Fruit fly (Drosophila melanogaster) whole organism, embryonic: ENCODE measurements around the gene Blm.
A peak's percentile ranks its signal among the peaks of the same experiment; 100 is the strongest.

Source experiments
- CG11093 ChIP-seq: fragments of 200-800 bp; sonication (Bioruptor generic); IDR thresholded peaks from 3 replicates; pipeline ENCODE4 v1.3.6; 2022; ENCODE audit warnings: missing biosample characterization, missing genetic modification characterization
- CG11723 ChIP-seq: fragments of 200-800 bp; sonication (Bioruptor generic); optimal IDR thresholded peaks from 2 replicates; lab custom pipeline; 2017; ENCODE audit warnings: missing biosample characterization, mild to moderate bottlenecking, missing genetic modification characterization
- CG14441 ChIP-seq: fragments of 200-800 bp; sonication (Bioruptor generic); IDR thresholded peaks from 2 replicates; pipeline ENCODE4 v1.3.6; 2022; ENCODE audit warnings: missing biosample characterization, missing genetic modification characterization
- CG15479 ChIP-seq: fragments of 200-800 bp; sonication (Bioruptor generic); optimal IDR thresholded peaks from 3 replicates; lab custom pipeline; 2019; ENCODE audit warnings: missing biosample characterization, mild to moderate bottlenecking, missing genetic modification characterization, moderate library complexity
- CG15696 ChIP-seq: fragments of 200-800 bp; sonication (Bioruptor generic); optimal IDR thresholded peaks from 2 replicates; lab custom pipeline; 2019; ENCODE audit warnings: missing biosample characterization, mild to moderate bottlenecking, missing genetic modification characterization, moderate library complexity
- CG16813 ChIP-seq: fragments of 200-800 bp; sonication (Bioruptor generic); IDR thresholded peaks from 3 replicates; pipeline ENCODE4 v1.3.6; 2022; ENCODE audit warnings: missing biosample characterization, missing genetic modification characterization; ENCODE audit not compliant: partially characterized antibody
- CG17359 ChIP-seq: fragments of 200-800 bp; sonication (Bioruptor generic); optimal IDR thresholded peaks from 3 replicates; lab custom pipeline; 2018; ENCODE audit warnings: missing biosample characterization, mild to moderate bottlenecking, missing genetic modification characterization, moderate library complexity
- CG18619 ChIP-seq: fragments of 200-800 bp; sonication (Bioruptor generic); optimal IDR thresholded peaks from 3 replicates; lab custom pipeline; 2017; ENCODE audit warnings: missing biosample characterization, mild to moderate bottlenecking, missing genetic modification characterization
- CG2120 ChIP-seq: fragments of 200-800 bp; sonication (Bioruptor generic); optimal IDR thresholded peaks from 3 replicates; lab custom pipeline; 2016; ENCODE audit warnings: missing biosample characterization, missing genetic modification characterization
- CG2199 ChIP-seq: fragments of 200-800 bp; sonication (Bioruptor generic); IDR thresholded peaks from 3 replicates; pipeline ENCODE4 v1.3.6; 2022; ENCODE audit warnings: missing biosample characterization, missing genetic modification characterization
- CG2875 ChIP-seq: fragments of 200-800 bp; sonication (Bioruptor generic); optimal IDR thresholded peaks from 2 replicates; lab custom pipeline; 2017; ENCODE audit warnings: missing biosample characterization, mild to moderate bottlenecking, missing genetic modification characterization, missing genetic modification reagents
- CG32767 ChIP-seq: fragments of 200-800 bp; sonication (Bioruptor generic); IDR thresholded peaks from 2 replicates; pipeline ENCODE4 v1.3.6; 2022; ENCODE audit warnings: missing biosample characterization, missing genetic modification characterization
- CG34422 ChIP-seq: fragments of 200-800 bp; sonication (Bioruptor generic); IDR thresholded peaks from 3 replicates; pipeline ENCODE4 v1.3.6; 2022; ENCODE audit warnings: missing biosample characterization, missing genetic modification characterization
- D ChIP-seq, 2 experiments: fragments of 200-800 bp in 1 of 2; fragments of >200 bp in 1 of 2; sonication (Bioruptor generic) in 1 of 2; optimal IDR thresholded peaks; 2 replicates in 1 of 2; 3 replicates in 1 of 2; lab custom pipeline; 2017; ENCODE audit warnings: mild to moderate bottlenecking in 1 of 2, missing biosample characterization in 1 of 2, missing genetic modification characterization in 1 of 2, missing genetic modification reagents in 1 of 2
- Drgx ChIP-seq: fragments of 200-800 bp; sonication (Bioruptor generic); IDR thresholded peaks from 2 replicates; pipeline ENCODE4 v1.3.6; 2022; ENCODE audit warnings: missing biosample characterization, missing genetic modification characterization
- Elba2 ChIP-seq: fragments of 200-800 bp; sonication (Bioruptor generic); optimal IDR thresholded peaks from 3 replicates; lab custom pipeline; 2016; ENCODE audit warnings: missing biosample characterization, missing genetic modification characterization
- Ets65A ChIP-seq: fragments of 200-800 bp; sonication (Bioruptor generic); peaks from one replicate; lab custom pipeline; 2016; ENCODE audit warnings: missing biosample characterization, missing genetic modification characterization
- H15 ChIP-seq: fragments of 200-800 bp; sonication (Bioruptor generic); IDR thresholded peaks from 3 replicates; pipeline ENCODE4 v1.3.6; 2022; ENCODE audit warnings: missing biosample characterization, missing genetic modification characterization
- Hr78 ChIP-seq, 2 experiments: fragments of 200-800 bp in 1 of 2; fragments of >200 bp in 1 of 2; sonication (Bioruptor generic) in 1 of 2; optimal IDR thresholded peaks; 2 replicates each; lab custom pipeline; 2017 to 2019; ENCODE audit warnings: missing biosample characterization in 2 of 2, missing genetic modification characterization in 2 of 2, mild to moderate bottlenecking in 1 of 2, moderate library complexity in 1 of 2
- Hsf ChIP-seq: fragments of 200-800 bp; sonication (Bioruptor generic); optimal IDR thresholded peaks from 3 replicates; lab custom pipeline; 2016; ENCODE audit warnings: missing biosample characterization, missing genetic modification characterization
- Lpt ChIP-seq: fragments of >200 bp; optimal IDR thresholded peaks from 2 replicates; lab custom pipeline; 2018; ENCODE audit warnings: missing biosample characterization, missing genetic modification characterization
- Mad ChIP-seq: fragments of 200-800 bp; sonication (Bioruptor generic); optimal IDR thresholded peaks from 2 replicates; lab custom pipeline; 2016; ENCODE audit warnings: missing biosample characterization, missing genetic modification characterization
- NC2β ChIP-seq: fragments of 200-800 bp; sonication (Bioruptor generic); optimal IDR thresholded peaks from 2 replicates; lab custom pipeline; 2016; ENCODE audit warnings: missing biosample characterization, missing genetic modification characterization
- Stat92E ChIP-seq, 3 experiments: fragments of >200 bp in 2 of 3; fragments of 200-800 bp in 1 of 3; sonication (Bioruptor generic) in 1 of 3; optimal IDR thresholded peaks; 2 replicates each; lab custom pipeline; 2017 to 2019; ENCODE audit warnings: missing biosample characterization in 3 of 3, missing genetic modification characterization in 3 of 3, mild to moderate bottlenecking in 1 of 3, moderate library complexity in 1 of 3
- bigmax ChIP-seq: fragments of 200-800 bp; sonication (Bioruptor generic); optimal IDR thresholded peaks from 2 replicates; lab custom pipeline; 2018; ENCODE audit warnings: missing biosample characterization, mild to moderate bottlenecking, missing genetic modification characterization
- cad ChIP-seq: fragments of >200 bp; optimal IDR thresholded peaks from 2 replicates; lab custom pipeline; 2017; ENCODE audit warnings: missing biosample characterization, missing genetic modification characterization
- crc ChIP-seq: fragments of 200-800 bp; sonication (Bioruptor generic); optimal IDR thresholded peaks from 2 replicates; lab custom pipeline; 2016; ENCODE audit warnings: missing biosample characterization, missing genetic modification characterization
- fru ChIP-seq: fragments of >200 bp; optimal IDR thresholded peaks from 2 replicates; lab custom pipeline; 2017
- gem ChIP-seq: fragments of 200-800 bp; sonication (Bioruptor generic); optimal IDR thresholded peaks from 2 replicates; lab custom pipeline; 2019; ENCODE audit warnings: missing biosample characterization, mild to moderate bottlenecking, missing genetic modification characterization, moderate library complexity
- grau ChIP-seq: fragments of 200-800 bp; optimal IDR thresholded peaks from 3 replicates; lab custom pipeline; 2019; ENCODE audit warnings: missing biosample characterization, mild to moderate bottlenecking, missing genetic modification characterization, moderate library complexity
- grn ChIP-seq: fragments of 200-800 bp; sonication (Bioruptor generic); optimal IDR thresholded peaks from 3 replicates; lab custom pipeline; 2017; ENCODE audit warnings: missing biosample characterization, missing genetic modification characterization
- jigr1 ChIP-seq: fragments of 200-800 bp; sonication (Bioruptor generic); IDR thresholded peaks from 3 replicates; pipeline ENCODE4 v1.3.6; 2022; ENCODE audit warnings: missing biosample characterization, missing genetic modification characterization
- kay ChIP-seq: fragments of 200-800 bp; sonication (Bioruptor generic); optimal IDR thresholded peaks from 2 replicates; lab custom pipeline; 2016; ENCODE audit warnings: missing biosample characterization, missing genetic modification characterization
- kni ChIP-seq: fragments of 200-800 bp; sonication (Bioruptor generic); optimal IDR thresholded peaks from 3 replicates; lab custom pipeline; 2017; ENCODE audit warnings: mild to moderate bottlenecking, missing biosample characterization, missing genetic modification reagents, missing genetic modification characterization
- oc ChIP-seq: fragments of 200-800 bp; sonication (Bioruptor generic); optimal IDR thresholded peaks from 2 replicates; lab custom pipeline; 2018; ENCODE audit warnings: missing biosample characterization, mild to moderate bottlenecking, missing genetic modification characterization, moderate library complexity
- pfk ChIP-seq: fragments of 200-800 bp; sonication (Bioruptor generic); optimal IDR thresholded peaks from 2 replicates; lab custom pipeline; 2018; ENCODE audit warnings: missing biosample characterization, mild to moderate bottlenecking, missing genetic modification characterization, moderate library complexity
- phol ChIP-seq: fragments of 200-800 bp; sonication (Bioruptor generic); optimal IDR thresholded peaks from 3 replicates; lab custom pipeline; 2018; ENCODE audit warnings: missing biosample characterization, mild to moderate bottlenecking, missing genetic modification characterization, moderate library complexity
- pros ChIP-seq: fragments of 200-800 bp; sonication (Bioruptor generic); optimal IDR thresholded peaks from 3 replicates; lab custom pipeline; 2019; ENCODE audit warnings: missing biosample characterization, mild to moderate bottlenecking, missing genetic modification characterization, moderate library complexity
- sens-2 ChIP-seq: fragments of 200-800 bp; sonication (Bioruptor generic); IDR thresholded peaks from 2 replicates; pipeline ENCODE4 v1.3.6; 2022; ENCODE audit warnings: missing biosample characterization, missing genetic modification characterization
- so ChIP-seq: fragments of 200-800 bp; sonication (Bioruptor generic); IDR thresholded peaks from 3 replicates; pipeline ENCODE4 v1.3.6; 2022; ENCODE audit warnings: missing biosample characterization, missing genetic modification characterization
- tll ChIP-seq, 2 experiments: fragments of 200-800 bp in 1 of 2; fragments of >200 bp in 1 of 2; sonication (Bioruptor generic) in 1 of 2; optimal IDR thresholded peaks; 2 replicates each; lab custom pipeline; 2017 to 2019; ENCODE audit warnings: missing biosample characterization in 2 of 2, missing genetic modification characterization in 2 of 2, mild to moderate bottlenecking in 1 of 2, moderate library complexity in 1 of 2
- twi ChIP-seq: fragments of 200-800 bp; optimal IDR thresholded peaks from 2 replicates; lab custom pipeline; 2019; ENCODE audit warnings: missing biosample characterization, mild to moderate bottlenecking, missing genetic modification characterization, moderate library complexity
- tx ChIP-seq: fragments of 200-800 bp; sonication (Bioruptor generic); optimal IDR thresholded peaks from 2 replicates; lab custom pipeline; 2016; ENCODE audit warnings: missing biosample characterization, missing genetic modification characterization
- unc-4 ChIP-seq: fragments of 200-800 bp; sonication (Bioruptor generic); IDR thresholded peaks from 2 replicates; pipeline ENCODE4 v1.3.6; 2022; ENCODE audit warnings: missing biosample characterization, missing genetic modification characterization; ENCODE audit not compliant: partially characterized antibody
- zen ChIP-seq: fragments of 200-800 bp; sonication (Bioruptor generic); optimal IDR thresholded peaks from 3 replicates; lab custom pipeline; 2018; ENCODE audit warnings: missing biosample characterization, mild to moderate bottlenecking, missing genetic modification characterization, moderate library complexity

The Blm gene

dm6 chr3R:11775207-11775606, 33.6 kb upstream of the Blm start:
- no peak for TF ChIP-seq CG2120
- TF ChIP-seq CG14441 (GFP tag; lab: Robert Waterston, UW): no peak
- TF ChIP-seq zen: peak; percentile 53
- TF ChIP-seq CG16813 (GFP tag; lab: Robert Waterston, UW): no peak
- peak; percentile 76 for TF ChIP-seq grn (GFP tag; lab: Kevin White, UChicago)
- no peak for TF ChIP-seq CG11723 (GFP tag; lab: Kevin White, UChicago)
- no peak for TF ChIP-seq tx (GFP tag; lab: Kevin White, UChicago)
- no peak for TF ChIP-seq H15 (GFP tag; lab: Robert Waterston, UW)
- TF ChIP-seq kay (GFP tag; lab: Kevin White, UChicago): no peak
- TF ChIP-seq oc: peak; percentile 5
- TF ChIP-seq CG32767 (GFP tag; lab: Robert Waterston, UW): no peak
- TF ChIP-seq phol (tag; lab: Kevin White, UChicago): no peak
- peak; percentile 45 for TF ChIP-seq Ets65A (GFP tag; lab: Kevin White, UChicago)
- no peak for TF ChIP-seq sens-2 (GFP tag; lab: Robert Waterston, UW)
- no peak for TF ChIP-seq CG18619 (GFP tag; lab: Kevin White, UChicago)
- TF ChIP-seq fru (lab: Kevin White, UChicago): no peak
- no peak for TF ChIP-seq so (GFP tag; lab: Robert Waterston, UW)
- peak; percentile 43 for TF ChIP-seq cad (GFP tag; lab: Kevin White, UChicago)
- no peak for TF ChIP-seq CG2875
- peak in 1 of 2 experiments; percentile 86 for TF ChIP-seq tll (GFP tag; optimal IDR thresholded peaks at IDR 0.05; lab: Kevin White, UChicago)
- peak; percentile 4 for TF ChIP-seq CG15696 (tag; lab: Kevin White, UChicago)
- TF ChIP-seq CG2199 (GFP tag; lab: Robert Waterston, UW): 0 out of 3 replicates have a peak, but pooled peaks have one; percentile 79
- TF ChIP-seq CG17359: no peak
- TF ChIP-seq Hr78 (GFP tag; optimal IDR thresholded peaks at IDR 0.05; lab: Kevin White, UChicago): peak in 1 of 2 experiments; percentile 28
- TF ChIP-seq pfk: no peak
- TF ChIP-seq Mad: no peak
- TF ChIP-seq Stat92E (GFP tag; optimal IDR thresholded peaks at IDR 0.05; lab: Kevin White, UChicago): peak in 1 of 3 experiments; percentile 62
- TF ChIP-seq CG15479 (GFP tag; lab: Kevin White, UChicago): peak; percentile 91
- no peak for TF ChIP-seq Hsf
- TF ChIP-seq Drgx (GFP tag; lab: Robert Waterston, UW): no peak
- no peak for TF ChIP-seq gem
- TF ChIP-seq crc (GFP tag; lab: Kevin White, UChicago): no peak
- TF ChIP-seq D (optimal IDR thresholded peaks at IDR 0.05; lab: Kevin White, UChicago): peak; percentile 45
- no peak for TF ChIP-seq D (GFP tag; optimal IDR thresholded peaks at IDR 0.05; lab: Kevin White, UChicago)
- no peak for TF ChIP-seq unc-4 (GFP tag; lab: Robert Waterston, UW)
- peak; percentile 90 for TF ChIP-seq Lpt
- TF ChIP-seq Elba2 (GFP tag; lab: Kevin White, UChicago): no peak
- no peak for TF ChIP-seq jigr1 (GFP tag; lab: Robert Waterston, UW)
- peak; percentile 33 for TF ChIP-seq pros
- no peak for TF ChIP-seq bigmax (GFP tag; lab: Kevin White, UChicago)
- peak; percentile 58 for TF ChIP-seq twi (tag; lab: Kevin White, UChicago)
- TF ChIP-seq NC2β (GFP tag; lab: Kevin White, UChicago): no peak
- TF ChIP-seq CG11093: no peak
- no peak for TF ChIP-seq grau (tag; lab: Kevin White, UChicago)
- TF ChIP-seq kni (GFP tag; lab: Kevin White, UChicago): peak; percentile 85
- no peak for TF ChIP-seq CG34422
